Worm (Caenorhabditis elegans): ENCODE measurements around the gene tre-3.

ce11 chrV:11664875-11665384 is 50.8 kb downstream of the tre-3 start, which contains the start of gene ceh-27:
- TF ChIP-seq nhr-77 (tag; optimal IDR thresholded peaks at IDR 0.05) (no peak), fkh-10 (GFP tag; optimal IDR thresholded peaks at IDR 0.05) (peak; percentile 45), nhr-237 (tag; optimal IDR thresholded peaks at IDR 0.05) (no peak)
